Worm (Caenorhabditis elegans) whole organism, L1 larva: Measurements from ENCODE around the gene pola-1.

Experiments used
- C34B4.2 ChIP-seq: sonication (generic microtip); optimal IDR thresholded peaks from 2 replicates; lab custom pipeline; 2017; ENCODE audit warnings: mild to moderate bottlenecking, missing genetic modification characterization, missing compliant biosample characterization
- F16B12.6 ChIP-seq: fragments of 150-350 bp; optimal IDR thresholded peaks from 2 replicates; lab custom pipeline; 2014; ENCODE audit warnings: missing biosample characterization, missing genetic modification characterization
- alr-1 ChIP-seq: fragments of 200-800 bp; sonication (Bioruptor generic); optimal IDR thresholded peaks from 2 replicates; lab custom pipeline; 2018; ENCODE audit warnings: borderline replicate concordance, mild to moderate bottlenecking, missing genetic modification characterization, missing compliant biosample characterization
- aly-2 ChIP-seq: fragments of 150-350 bp; optimal IDR thresholded peaks from 2 replicates; lab custom pipeline; 2014; ENCODE audit warnings: missing biosample characterization, missing genetic modification characterization
- ama-1 ChIP-seq: fragments of 150-350 bp; optimal IDR thresholded peaks from 2 replicates; lab custom pipeline; 2014
- blmp-1 ChIP-seq: fragments of 150-350 bp; optimal IDR thresholded peaks from 2 replicates; lab custom pipeline; 2014; ENCODE audit warnings: missing biosample characterization, missing genetic modification characterization
- ces-1 ChIP-seq: fragments of 150-350 bp; optimal IDR thresholded peaks from 2 replicates; lab custom pipeline; 2014; ENCODE audit warnings: missing biosample characterization, missing genetic modification reagents, missing genetic modification characterization
- dpl-1 ChIP-seq, 3 experiments: fragments of 150-350 bp in 2 of 3; sonication (generic microtip) in 1 of 3; optimal IDR thresholded peaks; 2 replicates each; lab custom pipeline; 2014 to 2017; ENCODE audit warnings: missing biosample characterization in 3 of 3, missing genetic modification characterization in 3 of 3, missing genetic modification reagents in 3 of 3
- dsc-1 ChIP-seq: sonication (generic microtip); optimal IDR thresholded peaks from 2 replicates; lab custom pipeline; 2016; ENCODE audit warnings: mild to moderate bottlenecking, missing genetic modification characterization, missing compliant biosample characterization
- efl-1 ChIP-seq, 4 experiments: fragments of 150-350 bp; optimal IDR thresholded peaks in 3 of 4; peaks in 1 of 4; 1 replicate in 1 of 4; 2 replicates in 3 of 4; lab custom pipeline; 2014; ENCODE audit warnings: missing biosample characterization in 2 of 4, missing genetic modification characterization in 2 of 4, missing genetic modification reagents in 2 of 4
- efl-3 ChIP-seq: fragments of 200-800 bp; sonication (Bioruptor generic); optimal IDR thresholded peaks from 2 replicates; lab custom pipeline; 2018; ENCODE audit warnings: mild to moderate bottlenecking, missing genetic modification characterization, missing compliant biosample characterization
- elt-2 ChIP-seq: sonication (generic microtip); optimal IDR thresholded peaks from 2 replicates; lab custom pipeline; 2016; ENCODE audit warnings: missing genetic modification characterization, mild to moderate bottlenecking, inconsistent platforms, missing compliant biosample characterization, missing genetic modification reagents
- elt-3 ChIP-seq, 6 experiments: fragments of 150-350 bp in 1 of 6; sonication (generic microtip); optimal IDR thresholded peaks; 2 replicates each; lab custom pipeline; 2017 to 2018; ENCODE audit warnings: missing biosample characterization in 6 of 6, missing genetic modification characterization in 6 of 6, inconsistent platforms in 1 of 6
- fos-1 ChIP-seq: fragments of 150-350 bp; optimal IDR thresholded peaks from 2 replicates; lab custom pipeline; 2014; ENCODE audit warnings: missing biosample characterization, missing genetic modification characterization
- grh-1 ChIP-seq: fragments of 200-800 bp; sonication (Bioruptor generic); IDR thresholded peaks from 2 replicates; pipeline ENCODE4 v1.3.6; 2022; ENCODE audit warnings: missing genetic modification reagents, missing genetic modification characterization, missing compliant biosample characterization
- hlh-4 ChIP-seq: sonication (generic microtip); optimal IDR thresholded peaks from 2 replicates; lab custom pipeline; 2016; ENCODE audit warnings: mild to moderate bottlenecking, missing genetic modification characterization, missing compliant biosample characterization
- hpl-2 ChIP-seq: fragments of 150-350 bp; optimal IDR thresholded peaks from 2 replicates; lab custom pipeline; 2014; ENCODE audit warnings: missing biosample characterization, missing genetic modification reagents, missing genetic modification characterization
- jun-1 ChIP-seq: fragments of 150-350 bp; optimal IDR thresholded peaks from 2 replicates; lab custom pipeline; 2014; ENCODE audit warnings: missing biosample characterization, missing genetic modification reagents, missing genetic modification characterization
- lin-14 ChIP-seq: fragments of 200-800 bp; sonication (Bioruptor generic); optimal IDR thresholded peaks from 2 replicates; lab custom pipeline; 2018; ENCODE audit warnings: mild to moderate bottlenecking, missing genetic modification characterization, moderate library complexity, missing compliant biosample characterization
- lsy-2 ChIP-seq, 2 experiments: fragments of 150-350 bp; optimal IDR thresholded peaks; 2 replicates each; lab custom pipeline; 2014; ENCODE audit warnings: missing biosample characterization in 2 of 2, missing genetic modification characterization in 2 of 2
- mab-9 ChIP-seq: fragments of 200-800 bp; sonication (Bioruptor generic); IDR thresholded peaks from 2 replicates; pipeline ENCODE4 v1.3.6; 2022; ENCODE audit warnings: missing genetic modification reagents, missing genetic modification characterization, missing compliant biosample characterization
- mdl-1 ChIP-seq, 2 experiments: fragments of 150-350 bp; optimal IDR thresholded peaks; 2 replicates each; lab custom pipeline; 2014 to 2017; ENCODE audit warnings: missing biosample characterization in 2 of 2, missing genetic modification characterization in 2 of 2, inconsistent platforms in 1 of 2
- mep-1 ChIP-seq: fragments of 150-350 bp; optimal IDR thresholded peaks from 2 replicates; lab custom pipeline; 2014; ENCODE audit warnings: missing biosample characterization, missing genetic modification characterization
- nhr-11 ChIP-seq: fragments of 150-350 bp; optimal IDR thresholded peaks from 2 replicates; lab custom pipeline; 2014; ENCODE audit warnings: missing biosample characterization, missing genetic modification characterization
- nhr-237 ChIP-seq: fragments of 150-350 bp; optimal IDR thresholded peaks from 2 replicates; lab custom pipeline; 2014; ENCODE audit warnings: missing biosample characterization, missing genetic modification characterization
- nhr-28 ChIP-seq: fragments of 150-350 bp; optimal IDR thresholded peaks from 2 replicates; lab custom pipeline; 2014; ENCODE audit warnings: missing biosample characterization, missing genetic modification characterization
- nhr-76 ChIP-seq: sonication (generic microtip); optimal IDR thresholded peaks from 2 replicates; lab custom pipeline; 2017; ENCODE audit warnings: missing biosample characterization, missing genetic modification characterization
- nhr-77 ChIP-seq: fragments of 150-350 bp; optimal IDR thresholded peaks from 2 replicates; lab custom pipeline; 2014; ENCODE audit warnings: missing biosample characterization, missing genetic modification characterization
- pag-3 ChIP-seq: sonication (generic microtip); optimal IDR thresholded peaks from 2 replicates; lab custom pipeline; 2017; ENCODE audit warnings: missing genetic modification characterization, mild to moderate bottlenecking, missing compliant biosample characterization, antibody characterized with exemption, borderline replicate concordance; ENCODE audit not compliant: insufficient read depth
- pax-3 ChIP-seq: fragments of 200-800 bp; sonication (Bioruptor generic); optimal IDR thresholded peaks from 2 replicates; lab custom pipeline; 2018; ENCODE audit warnings: mild to moderate bottlenecking, missing genetic modification characterization, moderate library complexity, missing compliant biosample characterization
- sup-37 ChIP-seq: fragments of 200-800 bp; sonication (Bioruptor generic); optimal IDR thresholded peaks from 2 replicates; lab custom pipeline; 2018; ENCODE audit warnings: mild to moderate bottlenecking, missing genetic modification characterization, missing compliant biosample characterization
- unc-30 ChIP-seq: sonication (generic microtip); optimal IDR thresholded peaks from 2 replicates; lab custom pipeline; 2017; ENCODE audit warnings: missing biosample characterization, missing genetic modification characterization
- unc-86 ChIP-seq: sonication (generic microtip); optimal IDR thresholded peaks from 2 replicates; lab custom pipeline; 2016; ENCODE audit warnings: missing genetic modification characterization, missing compliant biosample characterization
- vab-15 ChIP-seq: sonication (generic microtip); optimal IDR thresholded peaks from 2 replicates; lab custom pipeline; 2017; ENCODE audit warnings: missing genotype, mild to moderate bottlenecking, missing genetic modification characterization, missing compliant biosample characterization
- xbp-1 ChIP-seq: sonication (generic microtip); optimal IDR thresholded peaks from 2 replicates; lab custom pipeline; 2016; ENCODE audit warnings: missing genetic modification characterization, missing compliant biosample characterization
- zip-4 ChIP-seq: fragments of 200-800 bp; sonication (Bioruptor generic); optimal IDR thresholded peaks from 2 replicates; lab custom pipeline; 2018; ENCODE audit warnings: mild to moderate bottlenecking, missing genetic modification characterization, moderate library complexity, missing compliant biosample characterization
- ztf-11 ChIP-seq, 2 experiments: sonication (generic microtip); optimal IDR thresholded peaks; 2 replicates each; lab custom pipeline; 2016 to 2017; ENCODE audit warnings: missing genetic modification characterization in 2 of 2, missing biosample characterization in 1 of 2, missing compliant biosample characterization in 1 of 2

Gene pola-1

DNA sequence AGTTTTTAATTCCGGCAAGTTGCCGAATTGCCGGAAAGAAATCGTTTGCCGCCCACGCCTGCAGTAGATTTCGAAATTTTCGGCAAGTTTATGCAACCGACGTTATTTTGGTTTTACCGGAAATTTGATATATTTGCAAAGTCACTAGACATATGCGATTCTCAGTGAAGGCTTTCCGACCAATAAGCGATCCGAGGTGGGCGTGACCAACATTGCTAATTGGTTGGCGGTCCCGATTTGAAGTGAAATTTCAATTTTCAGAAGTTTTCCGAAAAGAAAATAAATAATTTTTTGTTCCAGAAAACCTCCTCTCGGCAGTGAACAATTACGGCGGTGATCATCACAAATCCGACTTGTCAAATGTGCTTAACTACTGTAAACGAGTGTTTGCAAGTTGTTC, 15.7 kb downstream of the pola-1 start:
- no peak for TF ChIP-seq ztf-11 (tag; optimal IDR thresholded peaks at IDR 0.05; lab: Kevin White, UChicago)
- TF ChIP-seq nhr-77 (tag; lab: Kevin White, UChicago) = no peak
- TF ChIP-seq blmp-1 (tag; lab: Kevin White, UChicago) = no peak
- no peak for TF ChIP-seq nhr-76
- TF ChIP-seq ces-1 (GFP tag; lab: Kevin White, UChicago) = no peak
- no peak for TF ChIP-seq nhr-28 (tag; lab: Kevin White, UChicago)
- TF ChIP-seq lsy-2 (tag; optimal IDR thresholded peaks at IDR 0.05; lab: Kevin White, UChicago) = no peak
- TF ChIP-seq hlh-4 (tag; lab: Kevin White, UChicago) = no peak
- TF ChIP-seq dpl-1 (GFP tag; optimal IDR thresholded peaks at IDR 0.05; lab: Kevin White, UChicago) = no peak
- no peak for TF ChIP-seq C34B4.2 (tag; lab: Kevin White, UChicago)
- no peak for TF ChIP-seq mab-9 (GFP tag; lab: Robert Waterston, UW)
- no peak for TF ChIP-seq nhr-237 (tag; lab: Kevin White, UChicago)
- TF ChIP-seq hpl-2 (GFP tag; lab: Kevin White, UChicago) = no peak
- TF ChIP-seq jun-1 (tag; lab: Kevin White, UChicago) = no peak
- TF ChIP-seq alr-1 (tag; lab: Kevin White, UChicago) = no peak
- no peak for TF ChIP-seq efl-3 (GFP tag; lab: Kevin White, UChicago)
- TF ChIP-seq pag-3 (tag; lab: Kevin White, UChicago) = no peak
- no peak for TF ChIP-seq unc-86 (tag; lab: Kevin White, UChicago)
- no peak for TF ChIP-seq fos-1 (tag; lab: Kevin White, UChicago)
- no peak for TF ChIP-seq mep-1 (tag; lab: Kevin White, UChicago)
- TF ChIP-seq, all 84 proteins: peak for 0

DNA sequence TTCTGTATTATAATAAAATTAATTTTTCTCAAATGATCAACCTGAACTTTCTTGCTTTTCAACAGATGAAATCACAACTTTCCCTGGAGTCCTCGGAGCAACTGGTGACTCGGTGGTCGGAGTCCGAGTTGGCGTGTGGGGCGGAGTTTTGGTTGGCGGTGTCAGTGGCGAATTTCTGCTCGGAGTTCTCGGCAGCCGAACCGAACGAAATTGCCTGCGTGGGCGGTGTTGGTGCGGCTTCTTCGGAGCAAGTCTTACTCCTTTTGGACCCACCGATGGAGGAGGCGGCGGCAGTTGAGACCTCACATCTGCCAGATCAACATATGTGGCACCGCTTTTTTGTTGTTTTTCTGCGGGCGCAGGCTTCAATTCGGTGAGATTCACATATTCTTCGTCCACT, 27.4 kb downstream of the pola-1 start:
- TF ChIP-seq nhr-237 (tag; lab: Kevin White, UChicago) = no peak
- no peak for TF ChIP-seq elt-2 (tag; lab: Kevin White, UChicago)
- TF ChIP-seq, all 84 proteins: peak for 0

DNA sequence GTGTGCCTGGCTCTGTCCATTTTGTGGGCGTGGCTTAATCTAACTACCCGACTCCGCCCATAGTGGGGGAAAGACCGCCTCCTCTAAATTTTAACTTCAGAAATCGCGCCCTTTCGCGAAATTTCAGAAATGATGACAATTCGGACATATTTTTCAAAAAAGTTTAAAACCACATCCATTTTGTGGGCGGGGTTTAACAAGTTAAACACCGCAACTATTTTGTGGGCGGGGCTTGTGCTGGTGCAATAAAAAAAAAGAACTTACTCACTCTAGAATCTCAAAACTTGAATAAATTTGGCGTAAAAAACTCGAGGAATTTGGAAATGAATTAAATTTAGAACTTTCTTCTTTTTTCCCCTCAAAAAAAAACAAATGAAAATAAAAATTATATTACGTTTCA, 28.3 kb downstream of the pola-1 start:
- TF ChIP-seq mep-1 (tag; lab: Kevin White, UChicago) = no peak
- TF ChIP-seq lin-14 (GFP tag; lab: Kevin White, UChicago) = no peak
- TF ChIP-seq ces-1 (GFP tag; lab: Kevin White, UChicago) = no peak
- no peak for TF ChIP-seq pag-3 (tag; lab: Kevin White, UChicago)
- TF ChIP-seq, all 84 proteins: peak for 0

DNA sequence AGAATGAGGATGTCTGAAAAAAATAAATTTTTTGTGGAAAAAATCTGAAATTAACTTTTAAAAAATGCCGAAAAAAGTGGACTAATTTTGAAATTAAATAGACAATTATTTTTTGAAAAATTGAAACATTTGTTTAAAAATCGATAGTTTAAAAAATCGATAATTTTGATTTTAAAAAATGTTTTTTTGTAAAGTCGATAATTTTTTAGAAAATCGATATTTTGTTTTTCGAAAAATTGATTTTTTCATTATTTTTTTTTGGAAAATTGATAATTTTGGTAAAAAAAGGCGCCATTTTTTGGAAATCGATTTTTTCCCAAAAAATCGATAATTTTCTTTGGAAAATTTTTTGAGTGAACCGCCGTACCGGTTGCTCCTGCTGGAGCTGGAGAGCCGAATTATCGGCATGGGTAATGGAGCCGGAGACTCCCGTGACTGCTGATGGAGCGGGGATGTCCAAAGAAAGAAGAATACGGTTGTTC, 30.0 kb downstream of the pola-1 start:
- no peak for TF ChIP-seq hlh-4 (tag; lab: Kevin White, UChicago)
- no peak for TF ChIP-seq zip-4 (GFP tag; lab: Kevin White, UChicago)
- TF ChIP-seq dsc-1 (tag; lab: Kevin White, UChicago) = no peak
- TF ChIP-seq elt-3 (tag; optimal IDR thresholded peaks at IDR 0.05; lab: Kevin White, UChicago) = no peak
- TF ChIP-seq unc-30 (tag; lab: Kevin White, UChicago) = no peak
- no peak for TF ChIP-seq F16B12.6 (tag; lab: Kevin White, UChicago)
- TF ChIP-seq xbp-1 (tag; lab: Kevin White, UChicago) = no peak
- no peak for TF ChIP-seq nhr-11
- TF ChIP-seq aly-2 (tag; lab: Kevin White, UChicago) = no peak
- no peak for TF ChIP-seq grh-1
- TF ChIP-seq pax-3 (tag; lab: Kevin White, UChicago) = no peak
- no peak for TF ChIP-seq pag-3 (tag; lab: Kevin White, UChicago)
- no peak for TF ChIP-seq efl-1 (optimal IDR thresholded peaks at IDR 0.05; lab: Kevin White, UChicago)
- no peak for TF ChIP-seq efl-1 (GFP tag; optimal IDR thresholded peaks at IDR 0.05 in 1 of 2; lab: Kevin White, UChicago)
- TF ChIP-seq vab-15 (tag; lab: Kevin White, UChicago) = no peak
- TF ChIP-seq sup-37 (GFP tag; lab: Kevin White, UChicago) = no peak
- no peak for TF ChIP-seq ama-1 (lab: Kevin White, UChicago)
- TF ChIP-seq mdl-1 (tag; optimal IDR thresholded peaks at IDR 0.05; lab: Kevin White, UChicago) = no peak
